Fruit fly (Drosophila melanogaster) whole organism, prepupa: ENCODE measurements around the gene comm3.

Experiments
- Blimp-1 ChIP-seq: fragments of 200-800 bp; sonication (Bioruptor generic); optimal IDR thresholded peaks from 3 replicates; lab custom pipeline; 2017; ENCODE audit warnings: missing biosample characterization, missing genetic modification characterization, mild to moderate bottlenecking, moderate library complexity, missing genetic modification reagents
- CG10631 ChIP-seq: fragments of 200-800 bp; sonication (Bioruptor generic); optimal IDR thresholded peaks from 2 replicates; lab custom pipeline; 2016; ENCODE audit warnings: missing biosample characterization, missing genetic modification characterization
- CG10669 ChIP-seq: fragments of 200-800 bp; sonication (Bioruptor generic); optimal IDR thresholded peaks from 3 replicates; lab custom pipeline; 2018; ENCODE audit warnings: missing biosample characterization, mild to moderate bottlenecking, missing genetic modification characterization, moderate library complexity
- CG11294 ChIP-seq: fragments of 200-800 bp; sonication (Bioruptor generic); IDR thresholded peaks from 2 replicates; pipeline ENCODE4 v1.3.6; 2022; ENCODE audit warnings: missing biosample characterization, missing genetic modification characterization
- CG11902 ChIP-seq: fragments of 200-800 bp; sonication (Bioruptor generic); optimal IDR thresholded peaks from 3 replicates; lab custom pipeline; 2016; ENCODE audit warnings: missing biosample characterization, missing genetic modification characterization
- CG15336 ChIP-seq: fragments of 200-800 bp; sonication (Bioruptor generic); IDR thresholded peaks from 2 replicates; pipeline ENCODE4 v1.3.6; 2022; ENCODE audit warnings: missing biosample characterization, missing genetic modification characterization
- CG1621 ChIP-seq: fragments of 200-800 bp; sonication (Bioruptor generic); optimal IDR thresholded peaks from 3 replicates; lab custom pipeline; 2018; ENCODE audit warnings: missing biosample characterization, mild to moderate bottlenecking, missing genetic modification characterization
- CG3032 ChIP-seq: fragments of 200-800 bp; optimal IDR thresholded peaks from 2 replicates; lab custom pipeline; 2019; ENCODE audit warnings: missing biosample characterization, mild to moderate bottlenecking, missing genetic modification characterization, moderate library complexity
- CG31627 ChIP-seq: fragments of 200-800 bp; sonication (Bioruptor generic); optimal IDR thresholded peaks from 3 replicates; lab custom pipeline; 2016; ENCODE audit warnings: missing biosample characterization, missing genetic modification characterization
- CG4318 ChIP-seq: fragments of 200-800 bp; sonication (Bioruptor generic); optimal IDR thresholded peaks from 3 replicates; lab custom pipeline; 2017; ENCODE audit warnings: missing biosample characterization, mild to moderate bottlenecking, missing genetic modification characterization
- CG6163 ChIP-seq: fragments of 200-800 bp; sonication (Bioruptor generic); IDR thresholded peaks from 3 replicates; pipeline ENCODE4 v1.3.6; 2022; ENCODE audit warnings: missing biosample characterization, missing genetic modification characterization
- CG6276 ChIP-seq: fragments of 200-800 bp; sonication (Bioruptor generic); optimal IDR thresholded peaks from 2 replicates; lab custom pipeline; 2017; ENCODE audit warnings: missing biosample characterization, mild to moderate bottlenecking, missing genetic modification characterization
- CG6792 ChIP-seq: fragments of 200-800 bp; sonication (Bioruptor generic); optimal IDR thresholded peaks from 3 replicates; lab custom pipeline; 2016; ENCODE audit warnings: missing biosample characterization, missing genetic modification characterization
- CG6808 ChIP-seq: fragments of 200-800 bp; sonication (Bioruptor generic); optimal IDR thresholded peaks from 3 replicates; lab custom pipeline; 2017; ENCODE audit warnings: missing biosample characterization, missing genetic modification characterization, mild to moderate bottlenecking, moderate library complexity, missing genetic modification reagents
- CG6854 ChIP-seq: fragments of 200-800 bp; sonication (Bioruptor generic); optimal IDR thresholded peaks from 2 replicates; lab custom pipeline; 2017; ENCODE audit warnings: missing biosample characterization, mild to moderate bottlenecking, missing genetic modification characterization
- CG8119 ChIP-seq: fragments of 200-800 bp; sonication (Bioruptor generic); IDR thresholded peaks from 3 replicates; pipeline ENCODE4 v1.3.6; 2022; ENCODE audit warnings: missing biosample characterization, missing genetic modification characterization
- CG8319 ChIP-seq: fragments of 200-800 bp; sonication (Bioruptor generic); optimal IDR thresholded peaks from 3 replicates; lab custom pipeline; 2016; ENCODE audit warnings: missing biosample characterization, missing genetic modification characterization
- CG8632 ChIP-seq: fragments of 200-800 bp; sonication (Bioruptor generic); optimal IDR thresholded peaks from 3 replicates; lab custom pipeline; 2016; ENCODE audit warnings: missing biosample characterization, missing genetic modification characterization
- CG9139 ChIP-seq: fragments of 200-800 bp; sonication (Bioruptor generic); optimal IDR thresholded peaks from 3 replicates; lab custom pipeline; 2017; ENCODE audit warnings: missing biosample characterization, mild to moderate bottlenecking, missing genetic modification characterization
- Eip75B ChIP-seq: fragments of 200-800 bp; sonication (Bioruptor generic); optimal IDR thresholded peaks from 3 replicates; lab custom pipeline; 2016; ENCODE audit warnings: missing biosample characterization, missing genetic modification characterization
- Eip78C ChIP-seq: fragments of 200-800 bp; sonication (Bioruptor generic); peaks from one replicate; lab custom pipeline; 2016; ENCODE audit warnings: missing biosample characterization, missing genetic modification characterization
- Ets21C ChIP-seq: fragments of 200-800 bp; sonication (Bioruptor generic); optimal IDR thresholded peaks from 3 replicates; lab custom pipeline; 2016; ENCODE audit warnings: missing biosample characterization, missing genetic modification characterization
- Ets96B ChIP-seq: fragments of 200-800 bp; optimal IDR thresholded peaks from 2 replicates; lab custom pipeline; 2019; ENCODE audit warnings: missing biosample characterization, mild to moderate bottlenecking, missing genetic modification characterization, moderate library complexity
- Gug ChIP-seq: fragments of 200-800 bp; sonication (Bioruptor generic); IDR thresholded peaks from 2 replicates; pipeline ENCODE4 v1.3.6; 2022; ENCODE audit warnings: missing biosample characterization, missing genetic modification characterization
- Hr38 ChIP-seq: sonication (Bioruptor generic); optimal IDR thresholded peaks from 2 replicates; lab custom pipeline; 2016; ENCODE audit warnings: missing biosample characterization, missing genetic modification characterization
- Hr39 ChIP-seq: fragments of 200-800 bp; sonication (Bioruptor generic); optimal IDR thresholded peaks from 2 replicates; lab custom pipeline; 2016; ENCODE audit warnings: missing biosample characterization, missing genetic modification characterization
- Hr4 ChIP-seq: fragments of 200-800 bp; sonication (Bioruptor generic); optimal IDR thresholded peaks from 3 replicates; lab custom pipeline; 2016; ENCODE audit warnings: missing biosample characterization, missing genetic modification characterization
- Lpt ChIP-seq: fragments of 200-800 bp; sonication (Bioruptor generic); optimal IDR thresholded peaks from 3 replicates; lab custom pipeline; 2016; ENCODE audit warnings: missing biosample characterization, missing genetic modification characterization
- Met ChIP-seq: fragments of 200-800 bp; sonication (Bioruptor generic); optimal IDR thresholded peaks from 3 replicates; lab custom pipeline; 2016; ENCODE audit warnings: missing biosample characterization, missing genetic modification characterization
- OdsH ChIP-seq: fragments of 200-800 bp; sonication (Bioruptor generic); optimal IDR thresholded peaks from 3 replicates; lab custom pipeline; 2016; ENCODE audit warnings: missing biosample characterization, missing genetic modification characterization
- Sox102F ChIP-seq: fragments of 200-800 bp; sonication (Bioruptor generic); optimal IDR thresholded peaks from 2 replicates; lab custom pipeline; 2016; ENCODE audit warnings: missing biosample characterization, mild to moderate bottlenecking, missing genetic modification characterization
- Sox15 ChIP-seq: fragments of 200-800 bp; sonication (Bioruptor generic); optimal IDR thresholded peaks from 3 replicates; lab custom pipeline; 2016; ENCODE audit warnings: missing biosample characterization, missing genetic modification characterization
- cyc ChIP-seq: fragments of 200-800 bp; sonication (Bioruptor generic); optimal IDR thresholded peaks from 3 replicates; lab custom pipeline; 2016; ENCODE audit warnings: missing biosample characterization, missing genetic modification characterization
- dac ChIP-seq: fragments of 200-800 bp; sonication (Bioruptor generic); optimal IDR thresholded peaks from 2 replicates; lab custom pipeline; 2017; ENCODE audit warnings: missing biosample characterization, mild to moderate bottlenecking, missing genetic modification characterization
- esn ChIP-seq: fragments of 200-800 bp; sonication (Bioruptor generic); optimal IDR thresholded peaks from 2 replicates; lab custom pipeline; 2016; ENCODE audit warnings: missing biosample characterization, mild to moderate bottlenecking, missing genetic modification characterization, moderate library complexity
- fd85E ChIP-seq: fragments of 200-800 bp; sonication (Bioruptor generic); optimal IDR thresholded peaks from 3 replicates; lab custom pipeline; 2016; ENCODE audit warnings: missing biosample characterization, missing genetic modification characterization
- lz ChIP-seq: fragments of 200-800 bp; sonication (Bioruptor generic); optimal IDR thresholded peaks from 3 replicates; lab custom pipeline; 2016; ENCODE audit warnings: missing biosample characterization, missing genetic modification characterization
- salr ChIP-seq, 2 experiments: fragments of 200-800 bp; sonication (Bioruptor generic); optimal IDR thresholded peaks; 3 replicates each; lab custom pipeline; 2016 to 2018; ENCODE audit warnings: missing biosample characterization in 2 of 2, missing genetic modification characterization in 2 of 2, mild to moderate bottlenecking in 1 of 2
- spab ChIP-seq: fragments of 200-800 bp; sonication (Bioruptor generic); optimal IDR thresholded peaks from 2 replicates; lab custom pipeline; 2017; ENCODE audit warnings: missing biosample characterization, mild to moderate bottlenecking, missing genetic modification characterization, missing genetic modification reagents
- svp ChIP-seq: fragments of 200-800 bp; sonication (Bioruptor generic); peaks from one replicate; lab custom pipeline; 2016; ENCODE audit warnings: missing biosample characterization, missing genetic modification characterization
- topi ChIP-seq: fragments of 200-800 bp; sonication (Bioruptor generic); optimal IDR thresholded peaks from 3 replicates; lab custom pipeline; 2016; ENCODE audit warnings: missing biosample characterization, missing genetic modification characterization
- vri ChIP-seq: fragments of 200-800 bp; sonication (Bioruptor generic); optimal IDR thresholded peaks from 3 replicates; lab custom pipeline; 2016; ENCODE audit warnings: missing biosample characterization, mild to moderate bottlenecking, missing genetic modification characterization

Gene comm3

dm6 chr3L:15655910-15656309, 8.3 kb upstream of the comm3 start, which contains the start of gene Eig71Ee:
Eig71Ee (minus strand) TSS chr3L:15656010.
- TF ChIP-seq fd85E (no peak), CG3032 (no peak), Hr39 (no peak), CG6792 (GFP tag; lab: Kevin White, UChicago) (no peak), cyc (no peak), Eip75B (no peak), CG6276 (no peak), CG31627 (GFP tag; lab: Kevin White, UChicago) (no peak), CG6854 (GFP tag; lab: Kevin White, UChicago) (no peak), Ets96B (tag; lab: Kevin White, UChicago) (no peak), Blimp-1 (GFP tag; lab: Kevin White, UChicago) (no peak), Gug (no peak), CG15336 (no peak), CG8319 (GFP tag; lab: Kevin White, UChicago) (no peak), CG6808 (GFP tag; lab: Kevin White, UChicago) (no peak), CG8632 (GFP tag; lab: Kevin White, UChicago) (no peak), Lpt (no peak), Ets21C (GFP tag; lab: Kevin White, UChicago) (no peak)
- TF ChIP-seq, all 60 proteins: peak for 0

dm6 chr3L:15652154-15652553, 4.6 kb upstream of the comm3 start, which contains the start of the genes Eig71Ec and Eig71Ed:
Eig71Ec (minus strand) TSS chr3L:15652254.
Eig71Ed (plus strand) TSS chr3L:15652537.
- no peak for TF ChIP-seq CG1621 (tag; lab: Kevin White, UChicago)
- TF ChIP-seq CG6276 = no peak
- TF ChIP-seq Eip78C (GFP tag; lab: Kevin White, UChicago) = no peak
- TF ChIP-seq Met = no peak
- TF ChIP-seq CG11294 = no peak
- no peak for TF ChIP-seq lz (GFP tag; lab: Kevin White, UChicago)
- no peak for TF ChIP-seq CG8632 (GFP tag; lab: Kevin White, UChicago)
- no peak for TF ChIP-seq CG6854 (GFP tag; lab: Kevin White, UChicago)
- no peak for TF ChIP-seq svp

dm6 chr3L:15650552-15650951, 3.0 kb upstream of the comm3 start, which contains the start of gene CG43084:
CG43084 (plus strand) TSS chr3L:15650852.
- TF ChIP-seq Sox15 (GFP tag; lab: Kevin White, UChicago) = no peak
- no peak for TF ChIP-seq Eip75B
- TF ChIP-seq, all 60 proteins: peak for 0

- TF ChIP-seq CG4318 (GFP tag; lab: Kevin White, UChicago) = no peak
- no peak for TF ChIP-seq svp
- no peak for TF ChIP-seq Hr38
- no peak for TF ChIP-seq spab
- TF ChIP-seq Eip75B = no peak
- TF ChIP-seq vri (GFP tag; lab: Kevin White, UChicago) = no peak
- TF ChIP-seq CG1621 (tag; lab: Kevin White, UChicago) = no peak
- TF ChIP-seq CG6163 = no peak
- TF ChIP-seq CG8319 (GFP tag; lab: Kevin White, UChicago) = no peak
- TF ChIP-seq CG11902 (GFP tag; lab: Kevin White, UChicago) = no peak
- no peak for TF ChIP-seq CG10669
- no peak for TF ChIP-seq Ets96B (tag; lab: Kevin White, UChicago)
- TF ChIP-seq Sox102F (GFP tag; lab: Kevin White, UChicago) = no peak
- TF ChIP-seq, all 60 proteins: peak for 0
Measured at dm6 chr3L:15649561-15649960, 2.0 kb upstream of the comm3 start, which contains the start of the genes Eig71Ea and Eig71Eb. Eig71Ea (minus strand) TSS chr3L:15649661. Eig71Eb (plus strand) TSS chr3L:15649936.

dm6 chr3L:15646182-15646581, 1.4 kb downstream of the comm3 start:
- TF ChIP-seq OdsH (GFP tag; lab: Kevin White, UChicago) (no peak), lz (GFP tag; lab: Kevin White, UChicago) (no peak), CG4318 (GFP tag; lab: Kevin White, UChicago) (no peak), dac (GFP tag; lab: Kevin White, UChicago) (no peak), Eip78C (GFP tag; lab: Kevin White, UChicago) (peak; percentile 24), CG3032 (no peak), Sox15 (GFP tag; lab: Kevin White, UChicago) (no peak), CG11294 (no peak), esn (GFP tag; lab: Kevin White, UChicago) (no peak), CG9139 (no peak), CG10631 (GFP tag; lab: Kevin White, UChicago) (no peak), Sox102F (GFP tag; lab: Kevin White, UChicago) (no peak), salr (GFP tag; optimal IDR thresholded peaks at IDR 0.05; lab: Kevin White, UChicago) (no peak), Hr4 (GFP tag; lab: Kevin White, UChicago) (peak; percentile 3), topi (GFP tag; lab: Kevin White, UChicago) (no peak), CG6854 (GFP tag; lab: Kevin White, UChicago) (no peak), CG8119 (GFP tag; lab: Robert Waterston, UW) (0 out of 3 replicates have a peak, but pooled peaks have one; percentile 14), svp (peak; percentile 34), Hr38 (no peak)
